Worm (Caenorhabditis elegans): ENCODE results near the gene lov-1.

- TF ChIP-seq cog-1 (tag; optimal IDR thresholded peaks at IDR 0.05) (no peak), klf-2 (GFP tag; conservative IDR thresholded peaks at IDR 0.05) (no peak), flt-1 (GFP tag; IDR thresholded peaks at IDR 0.05) (no peak), med-1 (GFP tag; optimal IDR thresholded peaks at IDR 0.05; ENCODE audit: insufficient read depth) (no peak), tab-1 (GFP tag; IDR thresholded peaks at IDR 0.05) (no peak), ztf-23 (GFP tag; IDR thresholded peaks at IDR 0.05) (no peak), ztf-29 (GFP tag; IDR thresholded peaks at IDR 0.05) (no peak), T22C8.4 (GFP tag; IDR thresholded peaks at IDR 0.05) (no peak), ref-1 (GFP tag; conservative IDR thresholded peaks at IDR 0.05) (no peak)
Measured at ce11 chrII:10155106-10155505, 33.5 kb upstream of the lov-1 start, which contains the start of gene nlp-63.

Data from whole organism, midembryonic.